Worm (Caenorhabditis elegans) whole organism, dauer: ENCODE data around the gene srh-72.

Experiments
- unc-62 ChIP-seq: sonication (generic microtip); optimal IDR thresholded peaks from 2 replicates; lab custom pipeline; 2017; ENCODE audit warnings: missing biosample characterization, missing genetic modification reagents, missing genetic modification characterization

Gene srh-72

ce11 chrII:1616382-1616781 is 24.0 kb downstream of the srh-72 start, which contains the start of gene fbxa-165:
Gene fbxa-165, minus strand, starts transcription at chrII:1616482.
- no peak for TF ChIP-seq unc-62 (GFP tag; lab: Kevin White, UChicago)

- TF ChIP-seq unc-62 (GFP tag; lab: Kevin White, UChicago) = no peak
Observed at ce11 chrII:1613972-1614371, 26.4 kb downstream of the srh-72 start, which contains the start of gene fbxa-164. Gene fbxa-164, minus strand, starts transcription at chrII:1614072.

ce11 chrII:1610630-1611029 is 29.8 kb downstream of the srh-72 start, which contains the start of gene fbxa-163:
Gene fbxa-163, minus strand, starts transcription at chrII:1610730.
- TF ChIP-seq unc-62 (GFP tag; lab: Kevin White, UChicago) = no peak

- no peak for TF ChIP-seq unc-62 (GFP tag; lab: Kevin White, UChicago)
Observed at ce11 chrII:1608915-1609314, 31.5 kb downstream of the srh-72 start.

- TF ChIP-seq unc-62 (GFP tag; lab: Kevin White, UChicago) = no peak
Observed at ce11 chrII:1607575-1607974, 32.8 kb downstream of the srh-72 start.

ce11 chrII:1606079-1606478 is 34.3 kb downstream of the srh-72 start, which contains the start of gene bath-33:
Gene bath-33, minus strand, starts transcription at chrII:1606179.
- no peak for TF ChIP-seq unc-62 (GFP tag; lab: Kevin White, UChicago)

ce11 chrII:1605010-1605409 is 35.4 kb downstream of the srh-72 start:
- TF ChIP-seq unc-62 (GFP tag; lab: Kevin White, UChicago) = no peak

- no peak for TF ChIP-seq unc-62 (GFP tag; lab: Kevin White, UChicago)
Observed at ce11 chrII:1603049-1603448, 37.3 kb downstream of the srh-72 start.

ce11 chrII:1601507-1601906 is 38.9 kb downstream of the srh-72 start, which contains the start of gene bath-47:
Gene bath-47, plus strand, starts transcription at chrII:1601811.
- no peak for TF ChIP-seq unc-62 (GFP tag; lab: Kevin White, UChicago)

- no peak for TF ChIP-seq unc-62 (GFP tag; lab: Kevin White, UChicago)
Observed at ce11 chrII:1600661-1601060, 39.7 kb downstream of the srh-72 start, which contains the start of gene bath-26. Gene bath-26, minus strand, starts transcription at chrII:1600761.

ce11 chrII:1597101-1598088 is 43.0 kb downstream of the srh-72 start, which contains the start of gene bath-46:
Gene bath-46, plus strand, starts transcription at chrII:1597906.
- no peak for TF ChIP-seq unc-62 (GFP tag; lab: Kevin White, UChicago)

ce11 chrII:1595137-1595536 is 45.3 kb downstream of the srh-72 start, which contains the start of gene clec-20:
Gene clec-20, minus strand, starts transcription at chrII:1595237.
- TF ChIP-seq unc-62 (GFP tag; lab: Kevin White, UChicago) = no peak

- no peak for TF ChIP-seq unc-62 (GFP tag; lab: Kevin White, UChicago)
Observed at ce11 chrII:1589845-1590244, 50.6 kb downstream of the srh-72 start, which contains the start of gene T07H3.7. Gene T07H3.7, minus strand, starts transcription at chrII:1589945.
